Worm (Caenorhabditis elegans): ENCODE data around the gene D1054.9.

D1054.9 gene

ce11 chrV:10764066-10764465 is 26.8 kb downstream of the D1054.9 start, which contains the start of gene ocr-1:
ocr-1 (plus strand) TSS chrV:10764366.
- TF ChIP-seq bed-2 (GFP tag; IDR thresholded peaks at IDR 0.05), result no peak

ce11 chrV:10762695-10763094 is 28.2 kb downstream of the D1054.9 start, which contains the start of gene sre-6:
sre-6 (minus strand) TSS chrV:10762795.
- TF ChIP-seq F10E7.11 (tag; optimal IDR thresholded peaks at IDR 0.05), result no peak
- TF ChIP-seq nhr-27 (tag; optimal IDR thresholded peaks at IDR 0.05), result no peak
- TF ChIP-seq D2030.7 (GFP tag; IDR thresholded peaks at IDR 0.05), result no peak

ce11 chrV:10760839-10761238 is 30.0 kb downstream of the D1054.9 start:
- no peak for TF ChIP-seq dpl-1 (GFP tag; optimal IDR thresholded peaks at IDR 0.05)
- TF ChIP-seq madf-10 (tag; optimal IDR thresholded peaks at IDR 0.05), result no peak
- TF ChIP-seq ceh-91 (GFP tag; IDR thresholded peaks at IDR 0.05), result no peak
- TF ChIP-seq ztf-18 (tag; optimal IDR thresholded peaks at IDR 0.05), result no peak
- no peak for TF ChIP-seq gei-17 (GFP tag; optimal IDR thresholded peaks at IDR 0.05)

ce11 chrV:10758658-10759057 is 32.2 kb downstream of the D1054.9 start, which contains the start of gene F28H7.8:
F28H7.8 (plus strand) TSS chrV:10758958.
- TF ChIP-seq nfya-2 (GFP tag; IDR thresholded peaks at IDR 0.05) (no peak), hlh-12 (tag; optimal IDR thresholded peaks at IDR 0.05) (no peak), let-526 (GFP tag; IDR thresholded peaks at IDR 0.05) (no peak), ceh-27 (GFP tag; optimal IDR thresholded peaks at IDR 0.05) (no peak), hsf-1 (GFP tag; IDR thresholded peaks at IDR 0.05) (no peak), snpc-1.3 (tag; optimal IDR thresholded peaks at IDR 0.05; ENCODE audit: insufficient read depth) (no peak), ceh-79 (tag; optimal IDR thresholded peaks at IDR 0.05) (no peak), ZK185.1 (tag; optimal IDR thresholded peaks at IDR 0.05; ENCODE audit: poor library complexity, severe bottlenecking) (no peak), Y67H2A.10 (GFP tag; conservative IDR thresholded peaks at IDR 0.05) (no peak)

- TF ChIP-seq lin-26 (GFP tag; IDR thresholded peaks at IDR 0.05), result no peak
- peak; percentile 57; the same call in 1 of the 2 replicates for TF ChIP-seq cebp-1 (GFP tag; IDR thresholded peaks at IDR 0.05)
- no peak for TF ChIP-seq cebp-1 (tag; optimal IDR thresholded peaks at IDR 0.05)
Measured at ce11 chrV:10757128-10757527, 33.7 kb downstream of the D1054.9 start.

ce11 chrV:10756698-10757097 is 34.2 kb downstream of the D1054.9 start, which contains the start of gene irld-6:
irld-6 (minus strand) TSS chrV:10756798.
- TF ChIP-seq nhr-27 (tag; optimal IDR thresholded peaks at IDR 0.05) (no peak), lir-1 (GFP tag; conservative IDR thresholded peaks at IDR 0.05) (no peak), nhr-120 (GFP tag; IDR thresholded peaks at IDR 0.05) (no peak), ztf-25 (GFP tag; IDR thresholded peaks at IDR 0.05) (no peak), ceh-100 (GFP tag; IDR thresholded peaks at IDR 0.05) (no peak), efl-1 (GFP tag; optimal IDR thresholded peaks at IDR 0.05) (no peak), pha-4 (tag; optimal IDR thresholded peaks at IDR 0.05) (no peak), ccch-3 (GFP tag; optimal IDR thresholded peaks at IDR 0.05) (no peak), lin-35 (GFP tag; optimal IDR thresholded peaks at IDR 0.05) (no peak), ekl-4 (GFP tag; IDR thresholded peaks at IDR 0.05) (no peak), F57C9.4 (tag; optimal IDR thresholded peaks at IDR 0.05) (no peak), ztf-22 (GFP tag; optimal IDR thresholded peaks at IDR 0.05) (no peak), F37B4.10 (GFP tag; IDR thresholded peaks at IDR 0.05) (no peak), tbx-9 (tag; optimal IDR thresholded peaks at IDR 0.05; ENCODE audit: borderline replicate concordance) (no peak), T07F8.4 (tag; optimal IDR thresholded peaks at IDR 0.05) (no peak), xnd-1 (tag; optimal IDR thresholded peaks at IDR 0.05) (no peak), zim-3 (tag; optimal IDR thresholded peaks at IDR 0.05) (no peak), B0261.1 (tag; optimal IDR thresholded peaks at IDR 0.05) (no peak), mel-28 (tag; optimal IDR thresholded peaks at IDR 0.05; ENCODE audit: borderline replicate concordance) (no peak), aptf-3 (GFP tag; IDR thresholded peaks at IDR 0.05) (no peak)

Measured in whole organism, young adult.